Fruit fly (Drosophila melanogaster): ENCODE results near the gene CG31516.

Gene CG31516

dm6 chr3R:4229137-4229764 lies 9.3 kb upstream of the CG31516 start, which contains the start of gene DhpD (continued):
- TF ChIP-seq Tbp (GFP tag; optimal IDR thresholded peaks at IDR 0.05) (no peak), Fer3 (tag; optimal IDR thresholded peaks at IDR 0.05) (peak; percentile 79), Stat92E (GFP tag; optimal IDR thresholded peaks at IDR 0.05) (no peak), CoRest (tag; optimal IDR thresholded peaks at IDR 0.05) (peak; percentile 78), trem (tag; optimal IDR thresholded peaks at IDR 0.05) (peak; percentile 50), CG6854 (GFP tag; optimal IDR thresholded peaks at IDR 0.05) (peak; percentile 24), gcm (GFP tag; optimal IDR thresholded peaks at IDR 0.05) (no peak), CG18599 (GFP tag; optimal IDR thresholded peaks at IDR 0.05) (peak; percentile 75), scrt (GFP tag; optimal IDR thresholded peaks at IDR 0.05) (no peak), Sox102F (GFP tag; optimal IDR thresholded peaks at IDR 0.05) (no peak), CG13624 (GFP tag; optimal IDR thresholded peaks at IDR 0.05) (peak; percentile 51), CG10209 (GFP tag; optimal IDR thresholded peaks at IDR 0.05) (peak; percentile 69), CG32767 (GFP tag; IDR thresholded peaks at IDR 0.05) (no peak), Oli (tag; optimal IDR thresholded peaks at IDR 0.05) (peak; percentile 48), corto (GFP tag; optimal IDR thresholded peaks at IDR 0.05) (peak; percentile 57), CG34422 (GFP tag; IDR thresholded peaks at IDR 0.05) (peak; percentile 53; the same call in 1 of the 3 replicates), CG15696 (tag; optimal IDR thresholded peaks at IDR 0.05) (peak; percentile 75), CHES-1-like (GFP tag; optimal IDR thresholded peaks at IDR 0.05) (peak; percentile 45), grn (GFP tag; optimal IDR thresholded peaks at IDR 0.05) (peak; percentile 29), E2f1 (GFP tag; IDR thresholded peaks at IDR 0.05) (peak; percentile 69; the same call in 1 of the 2 replicates), C15 (GFP tag; IDR thresholded peaks at IDR 0.05) (0 out of 3 replicates have a peak, but pooled peaks have one; percentile 21), sim (GFP tag; IDR thresholded peaks at IDR 0.05) (no peak), CG12391 (tag; optimal IDR thresholded peaks at IDR 0.05) (peak; percentile 65), CG3281 (GFP tag; optimal IDR thresholded peaks at IDR 0.05) (peak; percentile 82), Max (GFP tag; optimal IDR thresholded peaks at IDR 0.05) (peak; percentile 71), CG17385 (GFP tag; optimal IDR thresholded peaks at IDR 0.05) (peak; percentile 71), kah (GFP tag; optimal IDR thresholded peaks at IDR 0.05) (peak; percentile 31), Hey (tag; optimal IDR thresholded peaks at IDR 0.05) (no peak), CG7928 (GFP tag; optimal IDR thresholded peaks at IDR 0.05) (peak; percentile 39), CG2120 (GFP tag; optimal IDR thresholded peaks at IDR 0.05) (peak; percentile 88), unc-4 (GFP tag; IDR thresholded peaks at IDR 0.05; ENCODE audit: partially characterized antibody) (no peak), psq (GFP tag; optimal IDR thresholded peaks at IDR 0.05) (peak; percentile 18), CG7271 (tag; optimal IDR thresholded peaks at IDR 0.05) (no peak), CG16863 (GFP tag; optimal IDR thresholded peaks at IDR 0.05) (no peak), nom (GFP tag; optimal IDR thresholded peaks at IDR 0.05) (peak; percentile 65), CG10959 (GFP tag; IDR thresholded peaks at IDR 0.05) (peak; percentile 26; the same call in 1 of the 2 replicates), caup (GFP tag; optimal IDR thresholded peaks at IDR 0.05; ENCODE audit: severe bottlenecking) (peak; percentile 79), CTCF (GFP tag; optimal IDR thresholded peaks at IDR 0.05) (peak; percentile 33), CG17829 (tag; optimal IDR thresholded peaks at IDR 0.05) (peak; percentile 69), CG6765 (GFP tag; optimal IDR thresholded peaks at IDR 0.05) (peak; percentile 44), sc (optimal IDR thresholded peaks at IDR 0.05) (no peak), sc (GFP tag; optimal IDR thresholded peaks at IDR 0.05) (no peak), nerfin-2 (GFP tag; IDR thresholded peaks at IDR 0.05; ENCODE audit: partially characterized antibody) (peak; percentile 88), danr (GFP tag; IDR thresholded peaks at IDR 0.05) (0 out of 2 replicates have a peak, but pooled peaks have one; percentile 32), CG10366 (GFP tag; IDR thresholded peaks at IDR 0.05) (peak; percentile 66), tin (GFP tag; optimal IDR thresholded peaks at IDR 0.05) (peak; percentile 70), D19B (GFP tag; optimal IDR thresholded peaks at IDR 0.05) (peak; percentile 63), Atf6 (GFP tag; IDR thresholded peaks at IDR 0.05) (peak; percentile 69), Jarid2 (GFP tag; optimal IDR thresholded peaks at IDR 0.05) (no peak)
